Fruit fly (Drosophila melanogaster) whole organism, pupa: ENCODE measurements around the gene Pdp1.

Experiments used
- CG12605 ChIP-seq: fragments of 200-800 bp; sonication (Bioruptor generic); IDR thresholded peaks from 2 replicates; pipeline ENCODE4 v1.3.6; 2022; ENCODE audit warnings: missing biosample characterization, missing genetic modification characterization
- Pif1B ChIP-seq: fragments of 200-800 bp; sonication (Bioruptor generic); optimal IDR thresholded peaks from 3 replicates; lab custom pipeline; 2016; ENCODE audit warnings: missing biosample characterization, missing genetic modification characterization
- fd96Ca ChIP-seq: fragments of 200-800 bp; sonication (Bioruptor generic); IDR thresholded peaks from 3 replicates; pipeline ENCODE4 v1.3.6; 2022; ENCODE audit warnings: missing biosample characterization, missing genetic modification characterization

dm6 chr3L:7818473-7818980, 48.6 kb downstream of the Pdp1 start:
- TF ChIP-seq Pif1B (GFP tag; lab: Kevin White, UChicago) (no peak), CG12605 (GFP tag; lab: Robert Waterston, UW) (no peak), fd96Ca (GFP tag; lab: Robert Waterston, UW) (no peak)
